Fruit fly (Drosophila melanogaster): ENCODE data around the gene CG7115.
A peak's percentile ranks its signal among the peaks of the same experiment; 100 is the strongest.

The CG7115 gene

DNA sequence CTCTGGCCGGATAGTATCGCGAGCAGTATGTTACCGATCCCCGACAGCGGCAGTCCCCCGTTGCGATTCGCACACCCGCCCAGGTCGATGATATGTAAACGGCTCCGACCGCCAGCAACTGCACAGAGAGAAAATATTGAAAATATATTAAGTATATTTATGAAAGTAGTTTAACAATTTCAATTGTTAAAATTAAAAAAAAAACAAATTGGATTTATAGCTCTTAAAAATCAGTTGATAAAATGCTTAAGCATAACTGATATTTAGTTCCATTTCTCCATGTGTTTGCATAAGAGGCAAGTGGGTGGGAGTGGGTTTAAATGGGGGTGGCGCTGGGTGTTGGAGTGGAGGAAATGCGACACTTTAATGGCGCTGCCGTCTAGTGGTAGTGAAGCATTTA, 28.5 kb downstream of the CG7115 start (continued):
- TF ChIP-seq CG9932 (GFP tag; IDR thresholded peaks at IDR 0.05) (no peak), amos (GFP tag; IDR thresholded peaks at IDR 0.05; ENCODE audit: partially characterized antibody) (no peak), CG17385 (GFP tag; optimal IDR thresholded peaks at IDR 0.05) (peak; percentile 10), yki (optimal IDR thresholded peaks at IDR 0.05) (no peak), sqz (GFP tag; optimal IDR thresholded peaks at IDR 0.05) (no peak), bigmax (GFP tag; optimal IDR thresholded peaks at IDR 0.05) (no peak), maf-S (GFP tag; optimal IDR thresholded peaks at IDR 0.05) (no peak), tx (GFP tag; optimal IDR thresholded peaks at IDR 0.05) (no peak), caup (GFP tag; optimal IDR thresholded peaks at IDR 0.05; ENCODE audit: severe bottlenecking) (peak; percentile 2), CG13287 (GFP tag; IDR thresholded peaks at IDR 0.05; ENCODE audit: partially characterized antibody) (no peak), CG11723 (GFP tag; optimal IDR thresholded peaks at IDR 0.05) (no peak), gro (GFP tag; optimal IDR thresholded peaks at IDR 0.05) (no peak), vvl (GFP tag; IDR thresholded peaks at IDR 0.05) (peak; percentile 61; the same call in 1 of the 2 replicates), CG7745 (tag; optimal IDR thresholded peaks at IDR 0.05) (no peak), Myb (GFP tag; optimal IDR thresholded peaks at IDR 0.05) (no peak), CTCF (GFP tag; optimal IDR thresholded peaks at IDR 0.05) (no peak), oc (tag; optimal IDR thresholded peaks at IDR 0.05) (no peak), jigr1 (GFP tag; IDR thresholded peaks at IDR 0.05) (no peak), ap (GFP tag; IDR thresholded peaks at IDR 0.05) (peak; percentile 39; the same call in 1 of the 2 replicates), CG1792 (GFP tag; optimal IDR thresholded peaks at IDR 0.05) (no peak), jumu (GFP tag; optimal IDR thresholded peaks at IDR 0.05) (no peak), Drgx (GFP tag; IDR thresholded peaks at IDR 0.05) (peak; percentile 20; the same call in 1 of the 2 replicates), CG10654 (GFP tag; optimal IDR thresholded peaks at IDR 0.05) (no peak), CG1603 (tag; optimal IDR thresholded peaks at IDR 0.05) (no peak), CG3163 (GFP tag; optimal IDR thresholded peaks at IDR 0.05) (no peak), CG2120 (GFP tag; optimal IDR thresholded peaks at IDR 0.05) (no peak), hkb (optimal IDR thresholded peaks at IDR 0.05) (no peak), hkb (GFP tag; IDR thresholded peaks at IDR 0.05) (peak; percentile 39; the same call in 1 of the 2 replicates), ash1 (GFP tag; optimal IDR thresholded peaks at IDR 0.05) (no peak), Aef1 (GFP tag; IDR thresholded peaks at IDR 0.05) (no peak), CG13624 (GFP tag; optimal IDR thresholded peaks at IDR 0.05) (no peak), tna (GFP tag; IDR thresholded peaks at IDR 0.05; ENCODE audit: partially characterized antibody) (no peak), GATAe (GFP tag; conservative IDR thresholded peaks at IDR 0.05) (no peak), Mrtf (GFP tag; IDR thresholded peaks at IDR 0.05) (no peak), CG17568 (GFP tag; optimal IDR thresholded peaks at IDR 0.05) (no peak), ab (GFP tag; optimal IDR thresholded peaks at IDR 0.05) (no peak), Dip2 (GFP tag; IDR thresholded peaks at IDR 0.05) (no peak), CG3281 (GFP tag; optimal IDR thresholded peaks at IDR 0.05) (no peak), ssp (GFP tag; IDR thresholded peaks at IDR 0.05) (peak; percentile 23; the same call in 1 of the 2 replicates), CG4328 (GFP tag; optimal IDR thresholded peaks at IDR 0.05) (no peak), toy (GFP tag; IDR thresholded peaks at IDR 0.05) (no peak), CG14667 (GFP tag; IDR thresholded peaks at IDR 0.05) (no peak), Ssrp (tag; optimal IDR thresholded peaks at IDR 0.05) (peak; percentile 3), odd (GFP tag; optimal IDR thresholded peaks at IDR 0.05) (no peak), Xrp1 (GFP tag; IDR thresholded peaks at IDR 0.05) (peak; percentile 50; the same call in 1 of the 2 replicates), CG12744 (GFP tag; optimal IDR thresholded peaks at IDR 0.05) (no peak), luna (GFP tag; optimal IDR thresholded peaks at IDR 0.05) (no peak), CG15479 (GFP tag; optimal IDR thresholded peaks at IDR 0.05) (no peak), CG13775 (GFP tag; optimal IDR thresholded peaks at IDR 0.05) (no peak), mld (GFP tag; IDR thresholded peaks at IDR 0.05; ENCODE audit: partially characterized antibody) (no peak), CG34422 (GFP tag; IDR thresholded peaks at IDR 0.05) (0 out of 3 replicates have a peak, but pooled peaks have one; percentile 37), CG7839 (tag; optimal IDR thresholded peaks at IDR 0.05) (peak; percentile 47), Fer2 (tag; optimal IDR thresholded peaks at IDR 0.05) (no peak)
